Fruit fly (Drosophila melanogaster) whole organism, embryonic: ENCODE results near the gene CG43295.

ENCODE experiments used
- B-H2 ChIP-seq: fragments of 200-800 bp; sonication (Bioruptor generic); optimal IDR thresholded peaks from 2 replicates; lab custom pipeline; 2018; ENCODE audit warnings: missing biosample characterization, mild to moderate bottlenecking, missing genetic modification characterization
- Bdp1 ChIP-seq: fragments of 200-800 bp; sonication (Bioruptor generic); optimal IDR thresholded peaks from 3 replicates; lab custom pipeline; 2016; ENCODE audit warnings: missing biosample characterization, missing genetic modification characterization
- Bteb2 ChIP-seq: fragments of 200-800 bp; sonication (Bioruptor generic); optimal IDR thresholded peaks from 2 replicates; lab custom pipeline; 2016; ENCODE audit warnings: missing biosample characterization, missing genetic modification characterization
- CG10209 ChIP-seq: fragments of 200-800 bp; sonication (Bioruptor generic); optimal IDR thresholded peaks from 3 replicates; lab custom pipeline; 2017; ENCODE audit warnings: missing biosample characterization, mild to moderate bottlenecking, missing genetic modification characterization, missing genetic modification reagents
- CG10274 ChIP-seq: fragments of 200-800 bp; sonication (Bioruptor generic); optimal IDR thresholded peaks from 3 replicates; lab custom pipeline; 2017; ENCODE audit warnings: missing biosample characterization, mild to moderate bottlenecking, missing genetic modification characterization
- CG12155 ChIP-seq: fragments of 200-800 bp; sonication (Bioruptor generic); optimal IDR thresholded peaks from 3 replicates; lab custom pipeline; 2016; ENCODE audit warnings: missing biosample characterization, missing genetic modification characterization
- CG12942 ChIP-seq: fragments of 200-800 bp; sonication (Bioruptor generic); optimal IDR thresholded peaks from 3 replicates; lab custom pipeline; 2016; ENCODE audit warnings: missing biosample characterization, missing genetic modification characterization
- CG14710 ChIP-seq: fragments of 200-800 bp; sonication (Bioruptor generic); optimal IDR thresholded peaks from 3 replicates; lab custom pipeline; 2019; ENCODE audit warnings: missing biosample characterization, mild to moderate bottlenecking, missing genetic modification characterization, moderate library complexity
- CG17385 ChIP-seq: fragments of 200-800 bp; sonication (Bioruptor generic); optimal IDR thresholded peaks from 3 replicates; lab custom pipeline; 2018; ENCODE audit warnings: missing biosample characterization, mild to moderate bottlenecking, missing genetic modification characterization
- CG17829 ChIP-seq: fragments of 200-800 bp; optimal IDR thresholded peaks from 2 replicates; lab custom pipeline; 2019; ENCODE audit warnings: missing biosample characterization, mild to moderate bottlenecking, missing genetic modification characterization, moderate library complexity
- CG17912 ChIP-seq: fragments of 200-800 bp; sonication (Bioruptor generic); optimal IDR thresholded peaks from 2 replicates; lab custom pipeline; 2018; ENCODE audit warnings: missing biosample characterization, mild to moderate bottlenecking, missing genetic modification characterization
- CG1832 ChIP-seq: fragments of 200-800 bp; sonication (Bioruptor generic); optimal IDR thresholded peaks from 2 replicates; lab custom pipeline; 2017; ENCODE audit warnings: missing biosample characterization, mild to moderate bottlenecking, missing genetic modification characterization, inconsistent platforms
- CG18619 ChIP-seq: fragments of 200-800 bp; sonication (Bioruptor generic); optimal IDR thresholded peaks from 3 replicates; lab custom pipeline; 2017; ENCODE audit warnings: missing biosample characterization, mild to moderate bottlenecking, missing genetic modification characterization
- CG2120 ChIP-seq: fragments of 200-800 bp; sonication (Bioruptor generic); optimal IDR thresholded peaks from 3 replicates; lab custom pipeline; 2016; ENCODE audit warnings: missing biosample characterization, missing genetic modification characterization
- CG3065 ChIP-seq: fragments of 200-800 bp; sonication (Bioruptor generic); optimal IDR thresholded peaks from 2 replicates; lab custom pipeline; 2016; ENCODE audit warnings: missing biosample characterization, missing genetic modification characterization
- CG3163 ChIP-seq: fragments of 200-800 bp; sonication (Bioruptor generic); optimal IDR thresholded peaks from 3 replicates; lab custom pipeline; 2016; ENCODE audit warnings: missing biosample characterization, missing genetic modification characterization
- CG34376 ChIP-seq: fragments of 200-800 bp; sonication (Bioruptor generic); optimal IDR thresholded peaks from 2 replicates; lab custom pipeline; 2018; ENCODE audit warnings: missing biosample characterization, mild to moderate bottlenecking, missing genetic modification characterization
- CG3726 ChIP-seq: fragments of 200-800 bp; sonication (Bioruptor generic); IDR thresholded peaks from 3 replicates; pipeline ENCODE4, ENCODE4 v1.3.6; 2022; ENCODE audit warnings: missing biosample characterization, missing genetic modification characterization
- CG6272 ChIP-seq: fragments of 200-800 bp; sonication (Bioruptor generic); IDR thresholded peaks from 2 replicates; pipeline ENCODE4 v1.3.6; 2022; ENCODE audit warnings: missing biosample characterization, missing genetic modification characterization
- CG6689 ChIP-seq: fragments of 200-800 bp; sonication (Bioruptor generic); IDR thresholded peaks from 2 replicates; pipeline ENCODE4 v1.3.6; 2022; ENCODE audit warnings: missing biosample characterization, missing genetic modification characterization
- CG8478 ChIP-seq: fragments of >200 bp; optimal IDR thresholded peaks from 2 replicates; lab custom pipeline; 2018
- CG8944 ChIP-seq: fragments of 200-800 bp; sonication (Bioruptor generic); optimal IDR thresholded peaks from 3 replicates; lab custom pipeline; 2016; ENCODE audit warnings: missing biosample characterization, missing genetic modification characterization
- CG9876 ChIP-seq: fragments of 200-800 bp; sonication (Bioruptor generic); optimal IDR thresholded peaks from 2 replicates; lab custom pipeline; 2016; ENCODE audit warnings: missing biosample characterization, missing genetic modification characterization
- CTCF ChIP-seq: fragments of 200-800 bp; sonication (Bioruptor generic); optimal IDR thresholded peaks from 2 replicates; lab custom pipeline; 2017; ENCODE audit warnings: missing biosample characterization, mild to moderate bottlenecking, missing genetic modification characterization, moderate library complexity
- Dad ChIP-seq: fragments of 200-800 bp; sonication (Bioruptor generic); optimal IDR thresholded peaks from 3 replicates; lab custom pipeline; 2016; ENCODE audit warnings: missing biosample characterization, missing genetic modification characterization
- Doc2 ChIP-seq: fragments of 200-800 bp; sonication (Bioruptor generic); IDR thresholded peaks from 2 replicates; pipeline ENCODE4 v1.3.6; 2022; ENCODE audit warnings: missing biosample characterization, missing genetic modification characterization
- Fer1 ChIP-seq: fragments of 200-800 bp; sonication (Bioruptor generic); optimal IDR thresholded peaks from 2 replicates; lab custom pipeline; 2017; ENCODE audit warnings: missing biosample characterization, mild to moderate bottlenecking, missing genetic modification characterization
- GATAe ChIP-seq: fragments of 200-800 bp; sonication (Bioruptor generic); conservative IDR thresholded peaks from 2 replicates; pipeline ENCODE4 v1.3.6; 2022; ENCODE audit warnings: missing biosample characterization, missing genetic modification characterization
- H15 ChIP-seq: fragments of 200-800 bp; sonication (Bioruptor generic); IDR thresholded peaks from 3 replicates; pipeline ENCODE4 v1.3.6; 2022; ENCODE audit warnings: missing biosample characterization, missing genetic modification characterization
- HmgZ ChIP-seq: fragments of 200-800 bp; sonication (Bioruptor generic); optimal IDR thresholded peaks from 2 replicates; lab custom pipeline; 2018; ENCODE audit warnings: missing biosample characterization, mild to moderate bottlenecking, missing genetic modification characterization
- Hr39 ChIP-seq: fragments of >200 bp; optimal IDR thresholded peaks from 2 replicates; lab custom pipeline; 2017
- Hsf ChIP-seq: fragments of 200-800 bp; sonication (Bioruptor generic); optimal IDR thresholded peaks from 3 replicates; lab custom pipeline; 2016; ENCODE audit warnings: missing biosample characterization, missing genetic modification characterization
- Lhr ChIP-seq: fragments of 200-800 bp; sonication (Bioruptor generic); optimal IDR thresholded peaks from 3 replicates; lab custom pipeline; 2017; ENCODE audit warnings: mild to moderate bottlenecking, missing biosample characterization, missing genetic modification reagents, missing genetic modification characterization
- Ravus ChIP-seq: fragments of 200-800 bp; sonication (Bioruptor generic); IDR thresholded peaks from 2 replicates; pipeline ENCODE4 v1.3.6; 2022; ENCODE audit warnings: missing biosample characterization, missing genetic modification characterization
- Rfx ChIP-seq: fragments of 200-800 bp; sonication (Bioruptor generic); IDR thresholded peaks from 2 replicates; pipeline ENCODE4 v1.3.6; 2022; ENCODE audit warnings: missing biosample characterization, missing genetic modification characterization
- ase ChIP-seq: fragments of 200-800 bp; sonication (Bioruptor generic); IDR thresholded peaks from 3 replicates; pipeline ENCODE4 v1.3.6; 2022; ENCODE audit warnings: missing biosample characterization, missing genetic modification characterization
- ash1 ChIP-seq: fragments of 200-800 bp; sonication (Bioruptor generic); optimal IDR thresholded peaks from 2 replicates; lab custom pipeline; 2018; ENCODE audit warnings: missing biosample characterization, mild to moderate bottlenecking, missing genetic modification characterization
- crp ChIP-seq, 2 experiments: fragments of 200-800 bp; sonication (Bioruptor generic); optimal IDR thresholded peaks; 2 replicates in 1 of 2; 3 replicates in 1 of 2; lab custom pipeline; 2017; ENCODE audit warnings: missing biosample characterization in 2 of 2, missing genetic modification characterization in 2 of 2, mild to moderate bottlenecking in 1 of 2, moderate library complexity in 1 of 2
- emc ChIP-seq: fragments of 200-800 bp; sonication (Bioruptor generic); optimal IDR thresholded peaks from 2 replicates; lab custom pipeline; 2016; ENCODE audit warnings: missing biosample characterization, missing genetic modification characterization
- ftz-f1 ChIP-seq: fragments of 200-800 bp; sonication (Bioruptor generic); optimal IDR thresholded peaks from 2 replicates; lab custom pipeline; 2016; ENCODE audit warnings: missing biosample characterization, missing genetic modification characterization
- gsb ChIP-seq: fragments of 200-800 bp; sonication (Bioruptor generic); IDR thresholded peaks from 2 replicates; pipeline ENCODE4 v1.3.6; 2022; ENCODE audit warnings: missing biosample characterization, missing genetic modification characterization
- hkb ChIP-seq, 2 experiments: fragments of 200-800 bp in 1 of 2; fragments of >200 bp in 1 of 2; sonication (Bioruptor generic) in 1 of 2; IDR thresholded peaks in 1 of 2; optimal IDR thresholded peaks in 1 of 2; 2 replicates each; pipeline versions ENCODE4 v1.3.6 to Lab custom; 2017 to 2022; ENCODE audit warnings: missing biosample characterization in 1 of 2, missing genetic modification characterization in 1 of 2
- knrl ChIP-seq: fragments of 200-800 bp; sonication (Bioruptor generic); IDR thresholded peaks from 3 replicates; pipeline ENCODE4 v1.3.6; 2022; ENCODE audit warnings: missing biosample characterization, missing genetic modification characterization; ENCODE audit not compliant: partially characterized antibody
- luna ChIP-seq: fragments of 200-800 bp; sonication (Bioruptor generic); optimal IDR thresholded peaks from 2 replicates; lab custom pipeline; 2016; ENCODE audit warnings: missing biosample characterization, missing genetic modification characterization
- odd ChIP-seq: fragments of 200-800 bp; sonication (Bioruptor generic); optimal IDR thresholded peaks from 2 replicates; lab custom pipeline; 2017; ENCODE audit warnings: missing biosample characterization, mild to moderate bottlenecking, missing genetic modification characterization
- prd ChIP-seq, 3 experiments: fragments of >200 bp in 2 of 3; fragments of 200-800 bp in 1 of 3; sonication (Bioruptor generic) in 1 of 3; optimal IDR thresholded peaks in 2 of 3; IDR thresholded peaks in 1 of 3; 2 replicates in 2 of 3; 3 replicates in 1 of 3; pipeline versions ENCODE4 v1.3.6 to Lab custom; 2017 to 2022; ENCODE audit warnings: missing biosample characterization in 1 of 3, missing genetic modification characterization in 1 of 3
- rib ChIP-seq: fragments of 200-800 bp; sonication (Bioruptor generic); IDR thresholded peaks from 2 replicates; pipeline ENCODE4 v1.3.6; 2022; ENCODE audit warnings: missing biosample characterization, missing genetic modification characterization
- schlank ChIP-seq: fragments of 200-800 bp; sonication (Bioruptor generic); optimal IDR thresholded peaks from 2 replicates; lab custom pipeline; 2018; ENCODE audit warnings: missing biosample characterization, mild to moderate bottlenecking, missing genetic modification characterization
- sens ChIP-seq: fragments of 200-800 bp; sonication (Bioruptor generic); peaks from one replicate; lab custom pipeline; 2016; ENCODE audit warnings: missing biosample characterization, missing genetic modification characterization
- seq ChIP-seq: fragments of 200-800 bp; sonication (Bioruptor generic); IDR thresholded peaks from 2 replicates; pipeline ENCODE4 v1.3.6; 2022; ENCODE audit warnings: missing biosample characterization, missing genetic modification characterization
- trem ChIP-seq: fragments of 200-800 bp; optimal IDR thresholded peaks from 3 replicates; lab custom pipeline; 2019; ENCODE audit warnings: missing biosample characterization, mild to moderate bottlenecking, missing genetic modification characterization, moderate library complexity
- trh ChIP-seq: fragments of 200-800 bp; sonication (Bioruptor generic); optimal IDR thresholded peaks from 2 replicates; lab custom pipeline; 2016; ENCODE audit warnings: missing biosample characterization, missing genetic modification characterization
- wek ChIP-seq: fragments of 200-800 bp; sonication (Bioruptor generic); optimal IDR thresholded peaks from 3 replicates; lab custom pipeline; 2018; ENCODE audit warnings: missing biosample characterization, mild to moderate bottlenecking, missing genetic modification characterization, moderate library complexity

The CG43295 gene

DNA sequence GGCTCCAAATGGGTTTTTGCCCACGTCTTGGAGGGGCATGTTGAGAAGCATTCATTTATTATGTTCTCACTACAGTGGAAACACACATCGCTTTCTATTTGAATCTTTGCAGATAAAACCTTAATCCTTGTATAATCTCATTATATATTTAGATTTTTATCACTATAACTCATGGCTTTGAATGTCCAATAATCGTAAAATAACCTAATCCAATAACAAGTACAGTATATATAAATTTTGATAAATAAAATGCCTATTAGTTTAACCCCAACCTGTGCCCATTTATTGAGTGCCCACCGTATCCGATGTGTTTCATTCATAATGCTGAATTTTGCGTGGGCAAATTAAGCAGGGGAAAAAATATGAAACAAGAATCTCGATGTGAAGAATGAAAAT is 40.9 kb downstream of the CG43295 start (continued):
- TF ChIP-seq knrl (GFP tag; lab: Robert Waterston, UW), result no peak
- TF ChIP-seq CG3726 (GFP tag; lab: Robert Waterston, UW), result no peak
- TF ChIP-seq crp (GFP tag; optimal IDR thresholded peaks at IDR 0.05; lab: Kevin White, UChicago), result no peak
- no peak for TF ChIP-seq trh
- peak; percentile 71 for TF ChIP-seq Fer1 (GFP tag; lab: Kevin White, UChicago)
- TF ChIP-seq schlank (tag; lab: Kevin White, UChicago), result no peak
- no peak for TF ChIP-seq CG3163 (GFP tag; lab: Kevin White, UChicago)
- no peak for TF ChIP-seq wek (GFP tag; lab: Kevin White, UChicago)
- peak; percentile 16 for TF ChIP-seq CG34376 (GFP tag; lab: Kevin White, UChicago)
- no peak for TF ChIP-seq CTCF (GFP tag; lab: Kevin White, UChicago)
- TF ChIP-seq CG17385 (GFP tag; lab: Kevin White, UChicago), result peak; percentile 21
- no peak for TF ChIP-seq Hr39 (lab: Kevin White, UChicago)
- peak; percentile 19 for TF ChIP-seq B-H2 (GFP tag; lab: Kevin White, UChicago)
- TF ChIP-seq rib (GFP tag; lab: Robert Waterston, UW), result no peak
- peak; percentile 23 for TF ChIP-seq Hsf (GFP tag; lab: Kevin White, UChicago)
- TF ChIP-seq CG17912 (GFP tag; lab: Kevin White, UChicago), result no peak
- TF ChIP-seq CG10274 (GFP tag; lab: Kevin White, UChicago), result no peak
- TF ChIP-seq CG9876 (GFP tag; lab: Kevin White, UChicago), result no peak
- TF ChIP-seq CG8944 (GFP tag; lab: Kevin White, UChicago), result no peak
- no peak; the same call in none of the 2 replicates for TF ChIP-seq CG6689 (GFP tag; lab: Robert Waterston, UW)
- TF ChIP-seq Lhr (GFP tag; lab: Kevin White, UChicago), result no peak
- no peak for TF ChIP-seq CG6272 (GFP tag; lab: Robert Waterston, UW)
- TF ChIP-seq Ravus, result no peak
- no peak for TF ChIP-seq sens (GFP tag; lab: Kevin White, UChicago)
- TF ChIP-seq CG1832 (GFP tag; lab: Kevin White, UChicago), result no peak
- TF ChIP-seq ash1 (GFP tag; lab: Kevin White, UChicago), result no peak
- no peak for TF ChIP-seq ase (GFP tag; lab: Robert Waterston, UW)
- no peak for TF ChIP-seq prd (optimal IDR thresholded peaks at IDR 0.05; lab: Kevin White, UChicago)
- no peak for TF ChIP-seq prd (GFP tag; IDR thresholded peaks at IDR 0.05; lab: Robert Waterston, UW)
- TF ChIP-seq ftz-f1 (GFP tag; lab: Kevin White, UChicago), result no peak
- TF ChIP-seq GATAe (GFP tag; lab: Robert Waterston, UW), result no peak; the same call in 1 of the 2 replicates
- TF ChIP-seq hkb (optimal IDR thresholded peaks at IDR 0.05; lab: Kevin White, UChicago), result no peak
- TF ChIP-seq hkb (GFP tag; IDR thresholded peaks at IDR 0.05; lab: Robert Waterston, UW), result no peak
- peak; percentile 41; the same call in 1 of the 2 replicates for TF ChIP-seq gsb (GFP tag; lab: Robert Waterston, UW)
- TF ChIP-seq CG18619 (GFP tag; lab: Kevin White, UChicago), result no peak
- no peak for TF ChIP-seq trem (tag; lab: Kevin White, UChicago)
- TF ChIP-seq CG12942 (GFP tag; lab: Kevin White, UChicago), result no peak
- TF ChIP-seq HmgZ (tag; lab: Kevin White, UChicago), result peak; percentile 24
- no peak for TF ChIP-seq Bdp1 (GFP tag; lab: Kevin White, UChicago)
- TF ChIP-seq seq, result no peak; the same call in 1 of the 2 replicates
- no peak for TF ChIP-seq emc (GFP tag; lab: Kevin White, UChicago)
- no peak for TF ChIP-seq CG3065
- TF ChIP-seq CG12155 (GFP tag; lab: Kevin White, UChicago), result peak; percentile 49
- TF ChIP-seq CG10209, result peak; percentile 29
- TF ChIP-seq CG2120, result peak; percentile 71
- peak; percentile 69; the same call in 1 of the 2 replicates for TF ChIP-seq Rfx (GFP tag; lab: Robert Waterston, UW)
- TF ChIP-seq CG17829 (tag; lab: Kevin White, UChicago), result no peak
- TF ChIP-seq Bteb2 (GFP tag; lab: Kevin White, UChicago), result no peak
- TF ChIP-seq luna (GFP tag; lab: Kevin White, UChicago), result no peak
- no peak for TF ChIP-seq H15 (GFP tag; lab: Robert Waterston, UW)
- no peak for TF ChIP-seq odd
- TF ChIP-seq CG14710 (tag; lab: Kevin White, UChicago), result no peak
- no peak for TF ChIP-seq Doc2
- no peak for TF ChIP-seq Dad (GFP tag; lab: Kevin White, UChicago)
- TF ChIP-seq CG8478 (lab: Kevin White, UChicago), result no peak
